Worm (Caenorhabditis elegans) whole organism, L1 larva: ENCODE measurements around the gene srh-257.

Experiments
- Y116A8C.19 ChIP-seq: sonication (generic microtip); optimal IDR thresholded peaks from 2 replicates; lab custom pipeline; 2016; ENCODE audit warnings: missing compliant biosample characterization, missing genetic modification characterization, borderline replicate concordance
- alr-1 ChIP-seq: fragments of 200-800 bp; sonication (Bioruptor generic); optimal IDR thresholded peaks from 2 replicates; lab custom pipeline; 2018; ENCODE audit warnings: borderline replicate concordance, mild to moderate bottlenecking, missing genetic modification characterization, missing compliant biosample characterization
- ama-1 ChIP-seq: fragments of 150-350 bp; optimal IDR thresholded peaks from 2 replicates; lab custom pipeline; 2014
- blmp-1 ChIP-seq: fragments of 150-350 bp; optimal IDR thresholded peaks from 2 replicates; lab custom pipeline; 2014; ENCODE audit warnings: missing biosample characterization, missing genetic modification characterization
- ceh-82 ChIP-seq, 3 experiments: fragments of 150-350 bp in 1 of 3; sonication (generic microtip) in 2 of 3; optimal IDR thresholded peaks; 2 replicates each; lab custom pipeline; 2014 to 2017; ENCODE audit warnings: missing biosample characterization in 3 of 3, missing genetic modification characterization in 3 of 3
- efl-1 ChIP-seq, 4 experiments: fragments of 150-350 bp; optimal IDR thresholded peaks in 3 of 4; peaks in 1 of 4; 1 replicate in 1 of 4; 2 replicates in 3 of 4; lab custom pipeline; 2014; ENCODE audit warnings: missing biosample characterization in 2 of 4, missing genetic modification characterization in 2 of 4, missing genetic modification reagents in 2 of 4
- egl-13 ChIP-seq: sonication (generic microtip); optimal IDR thresholded peaks from 2 replicates; lab custom pipeline; 2016; ENCODE audit warnings: missing genotype, missing genetic modification reagents, missing genetic modification characterization, missing compliant biosample characterization
- elt-2 ChIP-seq: sonication (generic microtip); optimal IDR thresholded peaks from 2 replicates; lab custom pipeline; 2016; ENCODE audit warnings: missing genetic modification characterization, mild to moderate bottlenecking, inconsistent platforms, missing compliant biosample characterization, missing genetic modification reagents
- ets-5 ChIP-seq: fragments of 200-800 bp; sonication (Bioruptor generic); IDR thresholded peaks from 2 replicates; pipeline ENCODE4 v1.3.6; 2022; ENCODE audit warnings: missing genetic modification characterization, missing compliant biosample characterization
- fkh-4 ChIP-seq: sonication (generic microtip); optimal IDR thresholded peaks from 2 replicates; lab custom pipeline; 2016; ENCODE audit warnings: missing compliant biosample characterization, missing genetic modification characterization, borderline replicate concordance
- hpl-2 ChIP-seq: fragments of 150-350 bp; optimal IDR thresholded peaks from 2 replicates; lab custom pipeline; 2014; ENCODE audit warnings: missing biosample characterization, missing genetic modification reagents, missing genetic modification characterization
- irx-1 ChIP-seq: sonication (generic microtip); optimal IDR thresholded peaks from 2 replicates; lab custom pipeline; 2016; ENCODE audit warnings: missing genetic modification characterization, missing compliant biosample characterization
- lin-35 ChIP-seq, 2 experiments: fragments of 150-350 bp; optimal IDR thresholded peaks; 2 replicates each; lab custom pipeline; 2014; ENCODE audit warnings: missing biosample characterization in 2 of 2, missing genetic modification characterization in 2 of 2, missing genetic modification reagents in 2 of 2
- lin-39 ChIP-seq: fragments of 150-350 bp; optimal IDR thresholded peaks from 2 replicates; lab custom pipeline; 2014; ENCODE audit warnings: missing biosample characterization, missing genetic modification reagents, missing genetic modification characterization
- mdl-1 ChIP-seq, 2 experiments: fragments of 150-350 bp; optimal IDR thresholded peaks; 2 replicates each; lab custom pipeline; 2014 to 2017; ENCODE audit warnings: missing biosample characterization in 2 of 2, missing genetic modification characterization in 2 of 2, inconsistent platforms in 1 of 2
- mef-2 ChIP-seq: fragments of 150-350 bp; optimal IDR thresholded peaks from 2 replicates; lab custom pipeline; 2014; ENCODE audit warnings: missing biosample characterization, missing genetic modification characterization
- mep-1 ChIP-seq: fragments of 150-350 bp; optimal IDR thresholded peaks from 2 replicates; lab custom pipeline; 2014; ENCODE audit warnings: missing biosample characterization, missing genetic modification characterization
- nhr-11 ChIP-seq: fragments of 150-350 bp; optimal IDR thresholded peaks from 2 replicates; lab custom pipeline; 2014; ENCODE audit warnings: missing biosample characterization, missing genetic modification characterization
- nhr-12 ChIP-seq: sonication (generic microtip); optimal IDR thresholded peaks from 2 replicates; lab custom pipeline; 2017; ENCODE audit warnings: missing biosample characterization, missing genetic modification characterization
- nhr-20 ChIP-seq: sonication (generic microtip); optimal IDR thresholded peaks from 2 replicates; lab custom pipeline; 2016; ENCODE audit warnings: mild to moderate bottlenecking, missing genetic modification characterization, missing compliant biosample characterization
- nhr-28 ChIP-seq: fragments of 150-350 bp; optimal IDR thresholded peaks from 2 replicates; lab custom pipeline; 2014; ENCODE audit warnings: missing biosample characterization, missing genetic modification characterization
- nhr-47 ChIP-seq: sonication (generic microtip); optimal IDR thresholded peaks from 2 replicates; lab custom pipeline; 2016; ENCODE audit warnings: mild to moderate bottlenecking, missing genetic modification characterization, moderate library complexity, missing compliant biosample characterization
- nhr-85 ChIP-seq: sonication (generic microtip); peaks from one replicate; lab custom pipeline; 2016; ENCODE audit warnings: missing genetic modification characterization, inconsistent platforms, missing compliant biosample characterization
- pax-3 ChIP-seq: fragments of 200-800 bp; sonication (Bioruptor generic); optimal IDR thresholded peaks from 2 replicates; lab custom pipeline; 2018; ENCODE audit warnings: mild to moderate bottlenecking, missing genetic modification characterization, moderate library complexity, missing compliant biosample characterization
- pqm-1 ChIP-seq: sonication (generic microtip); optimal IDR thresholded peaks from 3 replicates; lab custom pipeline; 2017; ENCODE audit warnings: missing biosample characterization, missing genetic modification characterization
- sup-37 ChIP-seq: fragments of 200-800 bp; sonication (Bioruptor generic); optimal IDR thresholded peaks from 2 replicates; lab custom pipeline; 2018; ENCODE audit warnings: mild to moderate bottlenecking, missing genetic modification characterization, missing compliant biosample characterization
- swsn-7 ChIP-seq: sonication (generic microtip); optimal IDR thresholded peaks from 2 replicates; lab custom pipeline; 2016; ENCODE audit warnings: missing genetic modification characterization, missing compliant biosample characterization
- tbx-2 ChIP-seq: sonication (generic microtip); optimal IDR thresholded peaks from 2 replicates; lab custom pipeline; 2016; ENCODE audit warnings: missing genetic modification characterization, missing compliant biosample characterization
- tlp-1 ChIP-seq: fragments of 150-350 bp; optimal IDR thresholded peaks from 2 replicates; lab custom pipeline; 2014; ENCODE audit warnings: missing biosample characterization, missing genetic modification characterization
- unc-86 ChIP-seq: sonication (generic microtip); optimal IDR thresholded peaks from 2 replicates; lab custom pipeline; 2016; ENCODE audit warnings: missing genetic modification characterization, missing compliant biosample characterization
- unc-98 ChIP-seq: fragments of 200-800 bp; sonication (Bioruptor generic); IDR thresholded peaks from 2 replicates; pipeline ENCODE4 v1.3.6; 2022; ENCODE audit warnings: missing genetic modification characterization, missing compliant biosample characterization
- vab-15 ChIP-seq: sonication (generic microtip); optimal IDR thresholded peaks from 2 replicates; lab custom pipeline; 2017; ENCODE audit warnings: missing genotype, mild to moderate bottlenecking, missing genetic modification characterization, missing compliant biosample characterization
- ztf-4 ChIP-seq: fragments of 150-350 bp; optimal IDR thresholded peaks from 2 replicates; lab custom pipeline; 2014; ENCODE audit warnings: missing biosample characterization, missing genetic modification characterization

srh-257 gene

DNA sequence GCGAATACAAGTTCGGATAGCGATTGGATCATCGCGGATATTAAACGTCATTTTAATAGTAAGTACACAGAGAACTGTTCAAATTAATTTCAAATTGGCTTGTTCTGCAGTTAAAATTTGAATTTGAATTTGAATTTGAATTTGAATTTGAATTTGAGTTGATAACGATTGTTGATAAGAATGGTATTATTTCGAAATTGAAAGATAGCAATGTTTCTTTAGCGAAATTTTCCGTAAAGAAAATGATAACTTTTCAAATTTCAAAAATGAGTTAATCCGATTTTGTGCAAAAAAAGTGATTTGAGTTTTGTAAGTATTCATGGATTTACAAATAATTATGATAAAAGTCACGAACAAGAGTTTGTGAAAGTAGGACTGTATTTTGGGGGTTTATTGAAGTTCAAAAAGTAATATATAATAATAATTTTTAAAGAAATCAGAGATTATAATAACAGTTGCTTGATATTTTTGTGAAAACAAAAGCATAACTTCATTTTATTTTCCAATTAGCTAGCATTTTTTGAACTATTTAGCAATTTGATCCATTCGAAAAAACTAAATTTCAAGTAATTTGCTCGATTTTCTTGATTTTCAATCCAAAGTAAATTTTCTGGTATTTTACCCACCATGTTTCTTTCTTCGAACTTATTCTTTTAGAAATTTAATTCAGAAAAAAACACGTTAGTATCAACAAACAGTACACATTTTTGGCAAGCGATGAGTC is 18.5 kb downstream of the srh-257 start, which contains the start of gene Y36E3A.2:
Gene Y36E3A.2 (plus strand): TSS at position 674 of the 724 bp plus-strand sequence.
- TF ChIP-seq elt-2 (tag; lab: Kevin White, UChicago) (peak; percentile 65), efl-1 (optimal IDR thresholded peaks at IDR 0.05; lab: Kevin White, UChicago) (no peak), efl-1 (GFP tag; optimal IDR thresholded peaks at IDR 0.05 in 1 of 2; lab: Kevin White, UChicago) (peak in 1 of 2 experiments; percentile 9), sup-37 (GFP tag; lab: Kevin White, UChicago) (no peak)
- TF ChIP-seq, all 84 proteins: peak for 2

DNA sequence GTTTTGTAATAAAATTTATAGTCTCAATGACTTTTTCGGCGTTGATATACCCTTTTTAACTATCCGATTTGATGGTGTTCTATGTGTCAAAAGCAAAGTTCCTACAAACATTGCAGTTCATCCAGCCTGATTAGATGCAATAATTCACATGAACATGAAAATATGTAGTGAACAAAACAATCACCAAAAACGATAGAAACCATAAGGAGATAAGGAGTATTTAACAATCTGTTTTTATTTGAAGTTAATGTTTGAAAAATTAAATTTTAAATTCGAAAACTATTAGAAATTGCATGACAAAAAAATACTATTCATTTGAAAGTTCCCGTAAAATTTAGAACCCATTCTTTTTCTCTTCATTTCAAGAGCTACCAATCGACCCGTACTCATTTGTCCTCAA is 19.9 kb downstream of the srh-257 start, which contains the start of gene fbxa-209:
Gene fbxa-209 (minus strand): TSS at position 101 of the 400 bp plus-strand sequence.
- TF ChIP-seq efl-1 (optimal IDR thresholded peaks at IDR 0.05; lab: Kevin White, UChicago) = no peak
- peak in 1 of 2 experiments; percentile 84 for TF ChIP-seq efl-1 (GFP tag; optimal IDR thresholded peaks at IDR 0.05 in 1 of 2; lab: Kevin White, UChicago)
- no peak for TF ChIP-seq ama-1 (lab: Kevin White, UChicago)
- peak; percentile 13 for TF ChIP-seq nhr-85 (tag; lab: Kevin White, UChicago)

- TF ChIP-seq tlp-1 (tag; lab: Kevin White, UChicago) (no peak), ets-5 (GFP tag; lab: Robert Waterston, UW) (no peak), nhr-11 (no peak), mep-1 (tag; lab: Kevin White, UChicago) (no peak), mef-2 (tag; lab: Kevin White, UChicago) (no peak), hpl-2 (GFP tag; lab: Kevin White, UChicago) (no peak), unc-86 (tag; lab: Kevin White, UChicago) (no peak), lin-39 (no peak), mdl-1 (tag; optimal IDR thresholded peaks at IDR 0.05; lab: Kevin White, UChicago) (no peak), ztf-4 (tag; lab: Kevin White, UChicago) (no peak), vab-15 (tag; lab: Kevin White, UChicago) (no peak), efl-1 (optimal IDR thresholded peaks at IDR 0.05; lab: Kevin White, UChicago) (no peak), efl-1 (GFP tag; optimal IDR thresholded peaks at IDR 0.05 in 1 of 2; lab: Kevin White, UChicago) (peak in 1 of 2 experiments; percentile 81), pqm-1 (peak; percentile 23), egl-13 (tag; lab: Kevin White, UChicago) (no peak), blmp-1 (tag; lab: Kevin White, UChicago) (no peak), ceh-82 (tag; optimal IDR thresholded peaks at IDR 0.05; lab: Kevin White, UChicago) (no peak), pax-3 (tag; lab: Kevin White, UChicago) (peak; percentile 51), unc-98 (GFP tag; lab: Robert Waterston, UW) (no peak)
These were observed 24.5 kb downstream of the srh-257 start for ce11 chrV:15431322-15432052.

DNA sequence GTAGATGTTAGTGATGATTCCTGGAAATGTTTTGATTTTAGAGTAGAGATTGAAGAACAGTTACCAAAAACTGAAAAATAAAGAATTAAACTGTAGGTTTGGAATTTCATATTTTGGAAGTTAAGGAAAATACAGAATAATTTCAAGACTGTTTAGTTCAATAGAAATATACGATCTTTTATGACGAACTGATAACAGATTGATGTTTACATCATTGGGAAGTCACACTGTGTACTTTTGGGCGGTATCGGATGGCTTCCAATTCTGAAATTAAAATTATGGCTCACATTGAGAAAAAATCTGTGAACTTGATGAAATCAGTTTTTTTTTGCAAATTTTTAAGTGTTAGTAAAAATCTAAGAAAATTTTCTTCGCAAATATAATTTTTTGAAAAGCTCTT is 25.4 kb downstream of the srh-257 start, which contains the start of gene T26H5.8:
Gene T26H5.8 (minus strand): TSS at position 270 of the 400 bp plus-strand sequence.
- TF ChIP-seq elt-2 (tag; lab: Kevin White, UChicago) = peak; percentile 41
- TF ChIP-seq alr-1 = no peak
- TF ChIP-seq tbx-2 (tag; lab: Kevin White, UChicago) = no peak
- TF ChIP-seq swsn-7 (tag; lab: Kevin White, UChicago) = no peak
- TF ChIP-seq ztf-4 (tag; lab: Kevin White, UChicago) = no peak
- no peak for TF ChIP-seq irx-1 (tag; lab: Kevin White, UChicago)
- no peak for TF ChIP-seq nhr-12 (tag; lab: Kevin White, UChicago)
- no peak for TF ChIP-seq efl-1 (optimal IDR thresholded peaks at IDR 0.05; lab: Kevin White, UChicago)
- peak in 1 of 2 experiments; percentile 4 for TF ChIP-seq efl-1 (GFP tag; optimal IDR thresholded peaks at IDR 0.05 in 1 of 2; lab: Kevin White, UChicago)
- no peak for TF ChIP-seq lin-39
- TF ChIP-seq nhr-20 (tag; lab: Kevin White, UChicago) = no peak
- peak in 1 of 2 experiments; percentile 25 for TF ChIP-seq lin-35 (GFP tag; optimal IDR thresholded peaks at IDR 0.05; lab: Kevin White, UChicago)
- TF ChIP-seq nhr-47 (tag; lab: Kevin White, UChicago) = no peak
- TF ChIP-seq pqm-1 = peak; percentile 46
- no peak for TF ChIP-seq fkh-4 (tag; lab: Kevin White, UChicago)
- TF ChIP-seq Y116A8C.19 = no peak
- TF ChIP-seq nhr-28 (tag; lab: Kevin White, UChicago) = no peak
